Fruit fly (Drosophila melanogaster): ENCODE results near the gene CG14408.

DNA sequence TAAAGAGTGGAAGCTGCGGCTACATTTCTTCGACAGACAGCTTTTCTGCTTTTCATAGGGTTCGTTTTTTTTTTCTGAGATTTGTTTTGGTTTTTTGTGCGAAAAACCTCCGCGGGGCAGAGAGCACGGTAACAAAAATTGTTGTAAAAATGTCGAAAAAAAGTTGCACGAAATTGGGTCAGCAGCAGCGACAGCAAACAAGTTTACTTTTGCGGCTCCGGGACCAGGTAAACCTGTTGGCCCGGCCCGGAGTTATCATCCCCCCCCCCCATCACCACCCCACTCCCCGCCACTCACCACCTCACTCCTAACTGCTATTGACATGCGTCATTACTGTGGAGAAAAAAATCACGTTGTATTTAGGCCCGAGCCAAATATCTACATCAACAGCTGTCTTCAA lies 36.6 kb upstream of the CG14408 start:
- TF ChIP-seq Dll (optimal IDR thresholded peaks at IDR 0.05): no peak
- no peak for TF ChIP-seq CG8478 (optimal IDR thresholded peaks at IDR 0.05)
- TF ChIP-seq psq (optimal IDR thresholded peaks at IDR 0.05): no peak

Data from whole organism.